Fruit fly (Drosophila melanogaster) whole organism, embryonic: ENCODE measurements around the gene CG42759.

ENCODE experiments used
- Abd-B ChIP-seq: fragments of 200-800 bp; sonication (Bioruptor generic); optimal IDR thresholded peaks from 2 replicates; lab custom pipeline; 2018; ENCODE audit warnings: missing biosample characterization, mild to moderate bottlenecking, missing genetic modification characterization, moderate library complexity
- Awh ChIP-seq: fragments of 200-800 bp; sonication (Bioruptor generic); IDR thresholded peaks from 2 replicates; pipeline ENCODE4, ENCODE4 v1.3.6; 2022; ENCODE audit warnings: missing biosample characterization, missing genetic modification characterization
- C15 ChIP-seq: fragments of 200-800 bp; sonication (Bioruptor generic); IDR thresholded peaks from 3 replicates; pipeline ENCODE4 v1.3.6; 2022; ENCODE audit warnings: missing biosample characterization, missing genetic modification characterization
- CG10565 ChIP-seq: fragments of 200-800 bp; sonication (Bioruptor generic); optimal IDR thresholded peaks from 3 replicates; lab custom pipeline; 2016; ENCODE audit warnings: missing biosample characterization, mild to moderate bottlenecking, missing genetic modification characterization
- CG12219 ChIP-seq: fragments of 200-800 bp; sonication (Bioruptor generic); optimal IDR thresholded peaks from 3 replicates; lab custom pipeline; 2018; ENCODE audit warnings: missing biosample characterization, mild to moderate bottlenecking, missing genetic modification characterization
- CG1529 ChIP-seq: fragments of 200-800 bp; sonication (Bioruptor generic); optimal IDR thresholded peaks from 3 replicates; lab custom pipeline; 2018; ENCODE audit warnings: missing biosample characterization, missing genetic modification characterization
- CG16779 ChIP-seq: fragments of 200-800 bp; sonication (Bioruptor generic); IDR thresholded peaks from 2 replicates; pipeline ENCODE4 v1.3.6; 2022; ENCODE audit warnings: missing biosample characterization, missing genetic modification characterization
- CG18599 ChIP-seq: fragments of 200-800 bp; sonication (Bioruptor generic); optimal IDR thresholded peaks from 3 replicates; lab custom pipeline; 2017; ENCODE audit warnings: missing biosample characterization, missing genetic modification characterization, mild to moderate bottlenecking, moderate library complexity, missing genetic modification reagents
- CG2116 ChIP-seq: fragments of 200-800 bp; sonication (Bioruptor generic); optimal IDR thresholded peaks from 3 replicates; lab custom pipeline; 2018; ENCODE audit warnings: missing biosample characterization, mild to moderate bottlenecking, missing genetic modification characterization
- CG33557 ChIP-seq: fragments of 200-800 bp; sonication (Bioruptor generic); optimal IDR thresholded peaks from 2 replicates; lab custom pipeline; 2019; ENCODE audit warnings: missing biosample characterization, mild to moderate bottlenecking, missing genetic modification characterization, moderate library complexity
- CG3847 ChIP-seq: fragments of 200-800 bp; sonication (Bioruptor generic); IDR thresholded peaks from 2 replicates; pipeline ENCODE4 v1.3.6; 2022; ENCODE audit warnings: missing biosample characterization, missing genetic modification characterization
- CG4282 ChIP-seq: fragments of 200-800 bp; sonication (Bioruptor generic); optimal IDR thresholded peaks from 2 replicates; lab custom pipeline; 2016; ENCODE audit warnings: missing biosample characterization, missing genetic modification characterization
- CG4820 ChIP-seq: fragments of 200-800 bp; sonication (Bioruptor generic); optimal IDR thresholded peaks from 3 replicates; lab custom pipeline; 2016; ENCODE audit warnings: missing biosample characterization, missing genetic modification characterization
- CG6272 ChIP-seq: fragments of 200-800 bp; sonication (Bioruptor generic); IDR thresholded peaks from 2 replicates; pipeline ENCODE4 v1.3.6; 2022; ENCODE audit warnings: missing biosample characterization, missing genetic modification characterization
- CG6683 ChIP-seq: fragments of 200-800 bp; sonication (Bioruptor generic); optimal IDR thresholded peaks from 2 replicates; lab custom pipeline; 2017; ENCODE audit warnings: missing biosample characterization, mild to moderate bottlenecking, missing genetic modification characterization, missing genetic modification reagents
- CG6813 ChIP-seq: fragments of 200-800 bp; sonication (Bioruptor generic); optimal IDR thresholded peaks from 2 replicates; lab custom pipeline; 2017; ENCODE audit warnings: missing biosample characterization, missing genetic modification characterization, mild to moderate bottlenecking, moderate library complexity, missing genetic modification reagents
- CG7928 ChIP-seq: fragments of 200-800 bp; sonication (Bioruptor generic); optimal IDR thresholded peaks from 2 replicates; lab custom pipeline; 2017; ENCODE audit warnings: missing biosample characterization, mild to moderate bottlenecking, missing genetic modification characterization
- CG9215 ChIP-seq: fragments of 200-800 bp; sonication (Bioruptor generic); IDR thresholded peaks from 2 replicates; pipeline ENCODE4 v1.3.6; 2022; ENCODE audit warnings: missing biosample characterization, missing genetic modification characterization
- CG9797 ChIP-seq: fragments of 200-800 bp; sonication (Bioruptor generic); optimal IDR thresholded peaks from 3 replicates; lab custom pipeline; 2018; ENCODE audit warnings: missing biosample characterization, mild to moderate bottlenecking, missing genetic modification characterization
- CHES-1-like ChIP-seq: fragments of 200-800 bp; sonication (Bioruptor generic); optimal IDR thresholded peaks from 2 replicates; lab custom pipeline; 2016; ENCODE audit warnings: missing biosample characterization, missing genetic modification characterization
- Chrac-16 ChIP-seq: fragments of 200-800 bp; sonication (Bioruptor generic); optimal IDR thresholded peaks from 3 replicates; lab custom pipeline; 2016; ENCODE audit warnings: missing biosample characterization, missing genetic modification characterization
- Deaf1 ChIP-seq: fragments of 200-800 bp; optimal IDR thresholded peaks from 3 replicates; lab custom pipeline; 2019; ENCODE audit warnings: missing biosample characterization, mild to moderate bottlenecking, missing genetic modification characterization, moderate library complexity
- Dip2 ChIP-seq: fragments of 200-800 bp; sonication (Bioruptor generic); IDR thresholded peaks from 2 replicates; pipeline ENCODE4 v1.3.6; 2022; ENCODE audit warnings: missing biosample characterization, missing genetic modification characterization
- Dip3 ChIP-seq: fragments of 200-800 bp; sonication (Bioruptor generic); optimal IDR thresholded peaks from 3 replicates; lab custom pipeline; 2016; ENCODE audit warnings: missing biosample characterization, missing genetic modification characterization
- Eip74EF ChIP-seq, 2 experiments: fragments of 200-800 bp in 1 of 2; fragments of >200 bp in 1 of 2; sonication (Bioruptor generic) in 1 of 2; optimal IDR thresholded peaks; 2 replicates each; lab custom pipeline; 2017 to 2019; ENCODE audit warnings: missing biosample characterization in 2 of 2, missing genetic modification characterization in 2 of 2, mild to moderate bottlenecking in 1 of 2, moderate library complexity in 1 of 2
- Fer1 ChIP-seq: fragments of 200-800 bp; sonication (Bioruptor generic); optimal IDR thresholded peaks from 2 replicates; lab custom pipeline; 2017; ENCODE audit warnings: missing biosample characterization, mild to moderate bottlenecking, missing genetic modification characterization
- Hey ChIP-seq: fragments of 200-800 bp; sonication (Bioruptor generic); optimal IDR thresholded peaks from 3 replicates; lab custom pipeline; 2018; ENCODE audit warnings: missing biosample characterization, mild to moderate bottlenecking, missing genetic modification characterization
- Hr3 ChIP-seq: fragments of 200-800 bp; sonication (Bioruptor generic); optimal IDR thresholded peaks from 3 replicates; lab custom pipeline; 2016; ENCODE audit warnings: missing biosample characterization, missing genetic modification characterization
- MTF-1 ChIP-seq: fragments of 200-800 bp; sonication (Bioruptor generic); optimal IDR thresholded peaks from 2 replicates; lab custom pipeline; 2018; ENCODE audit warnings: missing biosample characterization, mild to moderate bottlenecking, missing genetic modification characterization, borderline replicate concordance
- Meics ChIP-seq: fragments of 200-800 bp; sonication (Bioruptor generic); optimal IDR thresholded peaks from 2 replicates; lab custom pipeline; 2017; ENCODE audit warnings: missing biosample characterization, mild to moderate bottlenecking, missing genetic modification characterization
- NC2β ChIP-seq: fragments of 200-800 bp; sonication (Bioruptor generic); optimal IDR thresholded peaks from 2 replicates; lab custom pipeline; 2016; ENCODE audit warnings: missing biosample characterization, missing genetic modification characterization
- Neu2 ChIP-seq: fragments of 200-800 bp; sonication (Bioruptor generic); optimal IDR thresholded peaks from 3 replicates; lab custom pipeline; 2016; ENCODE audit warnings: missing biosample characterization, missing genetic modification characterization, borderline replicate concordance
- NfI ChIP-seq: fragments of 200-800 bp; sonication (Bioruptor generic); optimal IDR thresholded peaks from 3 replicates; lab custom pipeline; 2018; ENCODE audit warnings: missing biosample characterization, mild to moderate bottlenecking, missing genetic modification characterization, moderate library complexity
- Opbp ChIP-seq: fragments of 200-800 bp; sonication (Bioruptor generic); IDR thresholded peaks from 3 replicates; pipeline ENCODE4 v1.3.6; 2022; ENCODE audit warnings: missing biosample characterization, missing genetic modification characterization; ENCODE audit not compliant: partially characterized antibody
- Rx ChIP-seq: fragments of 200-800 bp; sonication (Bioruptor generic); IDR thresholded peaks from 2 replicates; pipeline ENCODE4 v1.3.6; 2022; ENCODE audit warnings: missing biosample characterization, missing genetic modification characterization
- Six4 ChIP-seq: fragments of 200-800 bp; sonication (Bioruptor generic); optimal IDR thresholded peaks from 2 replicates; lab custom pipeline; 2016; ENCODE audit warnings: missing biosample characterization, missing genetic modification characterization
- TFAM ChIP-seq: fragments of 200-800 bp; sonication (Bioruptor generic); optimal IDR thresholded peaks from 2 replicates; lab custom pipeline; 2017; ENCODE audit warnings: missing biosample characterization, missing genetic modification characterization, inconsistent platforms
- Vsx1 ChIP-seq: fragments of 200-800 bp; sonication (Bioruptor generic); optimal IDR thresholded peaks from 2 replicates; lab custom pipeline; 2017; ENCODE audit warnings: missing biosample characterization, mild to moderate bottlenecking, missing genetic modification characterization, missing genetic modification reagents
- ato ChIP-seq: fragments of 200-800 bp; sonication (Bioruptor generic); IDR thresholded peaks from 2 replicates; pipeline ENCODE4 v1.3.6; 2022; ENCODE audit warnings: missing biosample characterization, missing genetic modification characterization; ENCODE audit not compliant: partially characterized antibody
- cwo ChIP-seq: fragments of 200-800 bp; sonication (Bioruptor generic); optimal IDR thresholded peaks from 3 replicates; lab custom pipeline; 2017; ENCODE audit warnings: missing biosample characterization, missing genetic modification characterization, mild to moderate bottlenecking, moderate library complexity, missing genetic modification reagents
- exex ChIP-seq: fragments of 200-800 bp; sonication (Bioruptor generic); optimal IDR thresholded peaks from 4 replicates; lab custom pipeline; 2018; ENCODE audit warnings: missing biosample characterization, mild to moderate bottlenecking, missing genetic modification characterization, moderate library complexity
- fru ChIP-seq: fragments of >200 bp; optimal IDR thresholded peaks from 2 replicates; lab custom pipeline; 2017
- grn ChIP-seq: fragments of 200-800 bp; sonication (Bioruptor generic); optimal IDR thresholded peaks from 3 replicates; lab custom pipeline; 2017; ENCODE audit warnings: missing biosample characterization, missing genetic modification characterization
- her ChIP-seq: fragments of 200-800 bp; sonication (Bioruptor generic); optimal IDR thresholded peaks from 2 replicates; lab custom pipeline; 2016; ENCODE audit warnings: missing biosample characterization, missing genetic modification characterization
- lmd ChIP-seq: fragments of 200-800 bp; sonication (Bioruptor generic); IDR thresholded peaks from 2 replicates; pipeline ENCODE4 v1.3.6; 2022; ENCODE audit warnings: missing biosample characterization, missing genetic modification characterization
- mld ChIP-seq: fragments of 200-800 bp; sonication (Bioruptor generic); IDR thresholded peaks from 3 replicates; pipeline ENCODE4 v1.3.6; 2022; ENCODE audit warnings: missing biosample characterization, missing genetic modification characterization; ENCODE audit not compliant: partially characterized antibody
- row ChIP-seq: fragments of 200-800 bp; sonication (Bioruptor generic); IDR thresholded peaks from 3 replicates; pipeline ENCODE4 v1.3.6; 2022; ENCODE audit warnings: missing biosample characterization, missing genetic modification characterization
- sens-2 ChIP-seq: fragments of 200-800 bp; sonication (Bioruptor generic); IDR thresholded peaks from 2 replicates; pipeline ENCODE4 v1.3.6; 2022; ENCODE audit warnings: missing biosample characterization, missing genetic modification characterization
- sima ChIP-seq: fragments of 200-800 bp; sonication (Bioruptor generic); optimal IDR thresholded peaks from 2 replicates; lab custom pipeline; 2016; ENCODE audit warnings: missing biosample characterization, missing genetic modification characterization
- trem ChIP-seq: fragments of 200-800 bp; optimal IDR thresholded peaks from 3 replicates; lab custom pipeline; 2019; ENCODE audit warnings: missing biosample characterization, mild to moderate bottlenecking, missing genetic modification characterization, moderate library complexity

CG42759 gene

dm6 chr3R:10168483-10169064 is 25.7 kb downstream of the CG42759 start (continued):
- TF ChIP-seq C15 (GFP tag; lab: Robert Waterston, UW) (no peak), mld (GFP tag; lab: Robert Waterston, UW) (no peak), CG3847 (GFP tag; lab: Robert Waterston, UW) (no peak), NfI (GFP tag; lab: Kevin White, UChicago) (peak; percentile 28), trem (tag; lab: Kevin White, UChicago) (no peak), Hr3 (no peak), Deaf1 (tag; lab: Kevin White, UChicago) (no peak), Meics (peak; percentile 34), sens-2 (GFP tag; lab: Robert Waterston, UW) (no peak), Chrac-16 (GFP tag; lab: Kevin White, UChicago) (peak; percentile 4), CG6272 (GFP tag; lab: Robert Waterston, UW) (no peak), fru (lab: Kevin White, UChicago) (no peak), Vsx1 (peak; percentile 21), ato (GFP tag; lab: Robert Waterston, UW) (no peak), Abd-B (GFP tag; lab: Kevin White, UChicago) (no peak), CG2116 (GFP tag; lab: Kevin White, UChicago) (peak; percentile 10), Fer1 (GFP tag; lab: Kevin White, UChicago) (peak; percentile 8), grn (GFP tag; lab: Kevin White, UChicago) (no peak), MTF-1 (GFP tag; lab: Kevin White, UChicago) (no peak), CG9215 (no peak), CG10565 (no peak), TFAM (GFP tag; lab: Kevin White, UChicago) (no peak), NC2β (GFP tag; lab: Kevin White, UChicago) (no peak), CG9797 (GFP tag; lab: Kevin White, UChicago) (no peak), CG6683 (GFP tag; lab: Kevin White, UChicago) (no peak), CG18599 (GFP tag; lab: Kevin White, UChicago) (no peak), Dip2 (GFP tag; lab: Robert Waterston, UW) (no peak), Eip74EF (GFP tag; optimal IDR thresholded peaks at IDR 0.05; lab: Kevin White, UChicago) (no peak), Dip3 (GFP tag; lab: Kevin White, UChicago) (no peak), row (GFP tag; lab: Robert Waterston, UW) (peak; percentile 51; the same call in 2 of the 3 replicates), cwo (GFP tag; lab: Kevin White, UChicago) (peak; percentile 14), CG1529 (no peak), Opbp (GFP tag; lab: Robert Waterston, UW) (no peak), CG4820 (GFP tag; lab: Kevin White, UChicago) (no peak), Six4 (GFP tag; lab: Kevin White, UChicago) (no peak), CHES-1-like (GFP tag; lab: Kevin White, UChicago) (peak; percentile 4), sima (GFP tag; lab: Kevin White, UChicago) (no peak), exex (tag; lab: Kevin White, UChicago) (no peak), CG16779 (0 out of 2 replicates have a peak, but pooled peaks have one; percentile 13), CG6813 (GFP tag; lab: Kevin White, UChicago) (no peak), her (GFP tag; lab: Kevin White, UChicago) (no peak), lmd (no peak), CG33557 (GFP tag; lab: Kevin White, UChicago) (peak; percentile 47), Hey (tag; lab: Kevin White, UChicago) (no peak), CG12219 (no peak), CG7928 (GFP tag; lab: Kevin White, UChicago) (no peak), Rx (no peak), Neu2 (GFP tag; lab: Kevin White, UChicago) (no peak), CG4282 (no peak), Awh (GFP tag; lab: Robert Waterston, UW) (0 out of 2 replicates have a peak, but pooled peaks have one; percentile 7)
